Worm (Caenorhabditis elegans): ENCODE measurements around the gene egrh-1.

The egrh-1 gene

DNA sequence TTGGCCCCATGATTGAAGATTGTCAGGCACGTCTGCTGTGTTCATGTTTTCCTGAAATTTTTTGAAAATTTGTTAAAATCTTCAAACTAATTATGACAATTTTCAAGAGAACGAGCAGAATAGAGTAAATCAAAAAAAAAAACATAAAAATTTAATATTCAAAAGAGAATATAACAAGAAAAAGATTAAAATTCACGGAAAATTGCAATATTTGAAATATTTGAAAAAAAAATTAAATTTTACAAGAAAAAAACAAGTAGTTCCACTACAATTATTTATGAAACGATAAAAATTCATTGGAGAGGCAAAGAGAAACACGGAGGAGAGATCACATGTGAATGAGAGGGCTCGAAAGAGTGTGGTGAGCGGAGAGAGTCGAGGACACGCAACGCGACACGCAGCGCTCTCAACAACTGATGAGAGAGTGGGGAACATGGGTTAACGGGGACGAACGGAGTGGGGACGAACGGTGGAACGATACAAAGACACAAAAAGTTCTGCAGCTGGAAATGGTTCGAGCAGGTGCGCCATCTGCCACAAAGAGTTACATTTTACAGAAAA, 21.2 kb upstream of the egrh-1 start, which contains the start of gene mbk-1 (continued):
- TF ChIP-seq lin-35 (GFP tag; optimal IDR thresholded peaks at IDR 0.05) (peak; percentile 16 to 69), isw-1 (GFP tag; IDR thresholded peaks at IDR 0.05) (no peak), fkh-8 (tag; optimal IDR thresholded peaks at IDR 0.05) (peak; percentile 40), unc-30 (tag; optimal IDR thresholded peaks at IDR 0.05) (no peak), skn-1 (tag; optimal IDR thresholded peaks at IDR 0.05) (peak; percentile 53), ceh-90 (tag; optimal IDR thresholded peaks at IDR 0.05) (no peak), grh-1 (GFP tag; IDR thresholded peaks at IDR 0.05) (peak; percentile 40), lin-15B (tag; optimal IDR thresholded peaks at IDR 0.05) (no peak), aly-2 (tag; optimal IDR thresholded peaks at IDR 0.05) (no peak), hlh-4 (tag; optimal IDR thresholded peaks at IDR 0.05) (no peak), elt-3 (tag; optimal IDR thresholded peaks at IDR 0.05) (peak in 2 of 6 experiments; percentile 5 to 13), mdl-1 (tag; optimal IDR thresholded peaks at IDR 0.05) (peak in 1 of 2 experiments; percentile 75), zag-1 (tag; optimal IDR thresholded peaks at IDR 0.05) (no peak), mep-1 (tag; optimal IDR thresholded peaks at IDR 0.05) (peak; percentile 83), unc-98 (GFP tag; IDR thresholded peaks at IDR 0.05) (no peak), tlp-1 (tag; optimal IDR thresholded peaks at IDR 0.05) (no peak), nhr-84 (tag; optimal IDR thresholded peaks at IDR 0.05) (no peak), nhr-28 (tag; optimal IDR thresholded peaks at IDR 0.05) (no peak), hpl-2 (GFP tag; optimal IDR thresholded peaks at IDR 0.05) (no peak), snu-23 (GFP tag; optimal IDR thresholded peaks at IDR 0.05) (peak; percentile 83), ceh-82 (tag; optimal IDR thresholded peaks at IDR 0.05) (peak in 2 of 3 experiments; percentile 11 to 59), sptf-1 (tag; optimal IDR thresholded peaks at IDR 0.05) (no peak), jun-1 (tag; optimal IDR thresholded peaks at IDR 0.05) (peak; percentile 17), unc-130 (tag; optimal IDR thresholded peaks at IDR 0.05) (no peak), ces-1 (GFP tag; optimal IDR thresholded peaks at IDR 0.05) (no peak), ceh-8 (GFP tag; optimal IDR thresholded peaks at IDR 0.05) (no peak), nhr-77 (tag; optimal IDR thresholded peaks at IDR 0.05) (no peak), C34B4.2 (tag; optimal IDR thresholded peaks at IDR 0.05) (no peak), aha-1 (tag; optimal IDR thresholded peaks at IDR 0.05) (no peak), nhr-12 (tag; optimal IDR thresholded peaks at IDR 0.05) (no peak), C16A3.4 (tag; optimal IDR thresholded peaks at IDR 0.05) (peak; percentile 60), vab-15 (tag; optimal IDR thresholded peaks at IDR 0.05) (no peak), nhr-76 (tag; optimal IDR thresholded peaks at IDR 0.05) (no peak), nhr-237 (tag; optimal IDR thresholded peaks at IDR 0.05) (no peak), ama-1 (optimal IDR thresholded peaks at IDR 0.05) (no peak), swsn-7 (tag; optimal IDR thresholded peaks at IDR 0.05) (peak; percentile 76), unc-62 (GFP tag; optimal IDR thresholded peaks at IDR 0.05) (no peak), unc-86 (tag; optimal IDR thresholded peaks at IDR 0.05) (peak; percentile 43), dpl-1 (GFP tag; optimal IDR thresholded peaks at IDR 0.05) (peak in 2 of 3 experiments; percentile 28 to 41), ztf-11 (tag; optimal IDR thresholded peaks at IDR 0.05) (peak in 1 of 2 experiments; percentile 11), hlh-17 (GFP tag; optimal IDR thresholded peaks at IDR 0.05; ENCODE audit: borderline replicate concordance) (no peak)

DNA sequence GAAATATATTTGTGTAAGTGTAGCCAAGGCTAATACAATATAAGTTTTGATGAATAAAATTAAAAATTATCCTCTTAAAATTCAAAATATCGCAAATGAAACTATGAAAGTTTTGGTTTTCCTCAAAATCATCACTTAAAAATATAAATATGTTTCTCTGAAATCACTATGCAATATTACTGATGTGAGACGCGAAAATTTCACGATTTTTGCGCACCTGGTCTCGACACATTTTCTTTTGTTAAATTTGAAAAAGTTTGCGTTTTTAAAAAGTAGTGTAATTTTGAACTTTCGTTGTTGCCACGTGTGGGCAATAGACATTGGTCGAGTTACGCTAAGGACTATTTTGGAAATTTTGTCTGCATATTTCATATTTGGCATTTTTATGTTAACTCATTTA, 17.0 kb upstream of the egrh-1 start:
- TF ChIP-seq ceh-82 (tag; optimal IDR thresholded peaks at IDR 0.05) (no peak), tbx-2 (tag; optimal IDR thresholded peaks at IDR 0.05) (no peak), zip-4 (GFP tag; optimal IDR thresholded peaks at IDR 0.05) (no peak), pqm-1 (tag; optimal IDR thresholded peaks at IDR 0.05) (no peak), zag-1 (tag; optimal IDR thresholded peaks at IDR 0.05) (no peak), hlh-4 (tag; optimal IDR thresholded peaks at IDR 0.05) (no peak)
